Worm (Caenorhabditis elegans) whole organism, L4/young adult: ENCODE measurements around the gene clec-212.

Experiments used
- W03F9.2 ChIP-seq: fragments of 150-350 bp; optimal IDR thresholded peaks from 2 replicates; lab custom pipeline; 2014; ENCODE audit warnings: missing biosample characterization, missing genetic modification characterization
- dao-5 ChIP-seq: sonication (generic microtip); optimal IDR thresholded peaks from 2 replicates; lab custom pipeline; 2016; ENCODE audit warnings: missing genotype, missing genetic modification characterization, moderate library complexity, missing compliant biosample characterization
- him-1 ChIP-seq: sonication (generic microtip); optimal IDR thresholded peaks from 2 replicates; lab custom pipeline; 2016; ENCODE audit warnings: missing genotype, missing genetic modification reagents, missing genetic modification characterization, missing compliant biosample characterization

Gene clec-212

ce11 chrV:7525695-7526094 is 44.5 kb downstream of the clec-212 start, which contains the start of gene C54F6.18:
C54F6.18 (plus strand) TSS chrV:7525995.
- TF ChIP-seq dao-5 (tag; lab: Kevin White, UChicago) (no peak), W03F9.2 (tag; lab: Kevin White, UChicago) (no peak), him-1 (tag; lab: Kevin White, UChicago) (no peak)

ce11 chrV:7524447-7524846 is 45.7 kb downstream of the clec-212 start, which contains the start of gene C54F6.20:
C54F6.20 (plus strand) TSS chrV:7524747.
- TF ChIP-seq dao-5 (tag; lab: Kevin White, UChicago) = no peak
- no peak for TF ChIP-seq him-1 (tag; lab: Kevin White, UChicago)
- no peak for TF ChIP-seq W03F9.2 (tag; lab: Kevin White, UChicago)

DNA sequence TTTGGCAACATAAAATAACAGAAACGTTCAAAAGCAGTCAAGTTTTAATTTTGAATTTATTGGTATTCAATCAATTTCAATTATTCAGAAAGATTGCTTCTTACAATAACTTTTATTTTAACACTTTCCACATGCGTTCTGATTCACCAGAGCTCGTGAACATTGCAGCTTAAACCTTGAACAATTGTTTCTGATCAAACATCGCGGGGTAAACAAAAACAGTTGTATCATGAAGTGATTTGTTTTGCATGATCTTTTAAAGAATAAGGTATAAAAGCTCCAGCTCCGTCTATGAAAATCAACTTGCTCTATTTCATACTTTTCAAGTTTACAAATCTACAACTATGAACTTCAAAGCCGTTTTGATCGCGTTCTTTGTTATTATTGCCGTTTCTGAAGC is 46.8 kb downstream of the clec-212 start, which contains the start of gene C54F6.6:
Gene C54F6.6, plus strand, starts transcription at position 301 of the 400 bp plus-strand sequence.
- TF ChIP-seq him-1 (tag; lab: Kevin White, UChicago) (no peak), W03F9.2 (tag; lab: Kevin White, UChicago) (no peak), dao-5 (tag; lab: Kevin White, UChicago) (no peak)

- TF ChIP-seq dao-5 (tag; lab: Kevin White, UChicago) = no peak
- no peak for TF ChIP-seq W03F9.2 (tag; lab: Kevin White, UChicago)
- TF ChIP-seq him-1 (tag; lab: Kevin White, UChicago) = no peak
Observed at ce11 chrV:7522279-7522678, 47.9 kb downstream of the clec-212 start, which contains the start of gene C54F6.15. C54F6.15 (minus strand) TSS chrV:7522379.

ce11 chrV:7521304-7521703 is 48.9 kb downstream of the clec-212 start:
- TF ChIP-seq dao-5 (tag; lab: Kevin White, UChicago) = no peak
- no peak for TF ChIP-seq W03F9.2 (tag; lab: Kevin White, UChicago)
- TF ChIP-seq him-1 (tag; lab: Kevin White, UChicago) = no peak

DNA sequence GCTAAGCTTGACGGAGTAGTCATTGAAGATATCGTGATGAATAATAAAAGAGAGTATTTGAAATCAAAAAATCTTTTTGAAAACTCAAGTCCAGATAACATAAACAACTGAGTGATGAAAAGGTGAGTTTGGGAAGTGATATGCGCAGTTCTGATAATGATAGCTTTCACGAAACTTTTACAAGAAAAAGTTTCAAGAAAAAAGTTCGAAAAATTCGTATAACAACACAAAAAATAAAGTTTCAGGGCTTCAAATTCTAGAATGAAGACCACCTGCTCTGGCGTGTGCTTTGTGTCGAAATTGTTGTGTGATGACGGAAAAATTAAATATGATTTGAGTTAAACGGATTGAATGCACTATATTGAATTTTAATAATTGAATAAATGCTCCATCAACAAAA is 50.1 kb downstream of the clec-212 start, which contains the start of gene srb-19:
Gene srb-19, minus strand, starts transcription at position 101 of the 400 bp plus-strand sequence.
- TF ChIP-seq him-1 (tag; lab: Kevin White, UChicago) = no peak
- no peak for TF ChIP-seq W03F9.2 (tag; lab: Kevin White, UChicago)
- TF ChIP-seq dao-5 (tag; lab: Kevin White, UChicago) = no peak
